Worm (Caenorhabditis elegans) whole organism, L1 larva: ENCODE results near the gene F12A10.6.

Source experiments
- C16A3.4 ChIP-seq: fragments of 150-350 bp; optimal IDR thresholded peaks from 2 replicates; lab custom pipeline; 2014; ENCODE audit warnings: missing biosample characterization, missing genetic modification characterization
- ama-1 ChIP-seq: fragments of 150-350 bp; optimal IDR thresholded peaks from 2 replicates; lab custom pipeline; 2014
- blmp-1 ChIP-seq: fragments of 150-350 bp; optimal IDR thresholded peaks from 2 replicates; lab custom pipeline; 2014; ENCODE audit warnings: missing biosample characterization, missing genetic modification characterization
- ceh-82 ChIP-seq, 3 experiments: fragments of 150-350 bp in 1 of 3; sonication (generic microtip) in 2 of 3; optimal IDR thresholded peaks; 2 replicates each; lab custom pipeline; 2014 to 2017; ENCODE audit warnings: missing biosample characterization in 3 of 3, missing genetic modification characterization in 3 of 3
- elt-3 ChIP-seq, 6 experiments: fragments of 150-350 bp in 1 of 6; sonication (generic microtip); optimal IDR thresholded peaks; 2 replicates each; lab custom pipeline; 2017 to 2018; ENCODE audit warnings: missing biosample characterization in 6 of 6, missing genetic modification characterization in 6 of 6, inconsistent platforms in 1 of 6
- fkh-4 ChIP-seq: sonication (generic microtip); optimal IDR thresholded peaks from 2 replicates; lab custom pipeline; 2016; ENCODE audit warnings: missing compliant biosample characterization, missing genetic modification characterization, borderline replicate concordance
- irx-1 ChIP-seq: sonication (generic microtip); optimal IDR thresholded peaks from 2 replicates; lab custom pipeline; 2016; ENCODE audit warnings: missing genetic modification characterization, missing compliant biosample characterization
- lin-13 ChIP-seq: fragments of 150-350 bp; optimal IDR thresholded peaks from 2 replicates; lab custom pipeline; 2014; ENCODE audit warnings: missing biosample characterization, missing genetic modification reagents, missing genetic modification characterization
- mab-9 ChIP-seq: fragments of 200-800 bp; sonication (Bioruptor generic); IDR thresholded peaks from 2 replicates; pipeline ENCODE4 v1.3.6; 2022; ENCODE audit warnings: missing genetic modification reagents, missing genetic modification characterization, missing compliant biosample characterization
- nhr-11 ChIP-seq: fragments of 150-350 bp; optimal IDR thresholded peaks from 2 replicates; lab custom pipeline; 2014; ENCODE audit warnings: missing biosample characterization, missing genetic modification characterization
- nhr-237 ChIP-seq: fragments of 150-350 bp; optimal IDR thresholded peaks from 2 replicates; lab custom pipeline; 2014; ENCODE audit warnings: missing biosample characterization, missing genetic modification characterization
- snpc-4 ChIP-seq: fragments of 150-350 bp; optimal IDR thresholded peaks from 2 replicates; lab custom pipeline; 2014; ENCODE audit warnings: missing biosample characterization, missing genetic modification characterization
- sup-37 ChIP-seq: fragments of 200-800 bp; sonication (Bioruptor generic); optimal IDR thresholded peaks from 2 replicates; lab custom pipeline; 2018; ENCODE audit warnings: mild to moderate bottlenecking, missing genetic modification characterization, missing compliant biosample characterization
- unc-62 ChIP-seq: fragments of 150-350 bp; optimal IDR thresholded peaks from 2 replicates; lab custom pipeline; 2014; ENCODE audit warnings: missing biosample characterization, missing genetic modification reagents, missing genetic modification characterization

DNA sequence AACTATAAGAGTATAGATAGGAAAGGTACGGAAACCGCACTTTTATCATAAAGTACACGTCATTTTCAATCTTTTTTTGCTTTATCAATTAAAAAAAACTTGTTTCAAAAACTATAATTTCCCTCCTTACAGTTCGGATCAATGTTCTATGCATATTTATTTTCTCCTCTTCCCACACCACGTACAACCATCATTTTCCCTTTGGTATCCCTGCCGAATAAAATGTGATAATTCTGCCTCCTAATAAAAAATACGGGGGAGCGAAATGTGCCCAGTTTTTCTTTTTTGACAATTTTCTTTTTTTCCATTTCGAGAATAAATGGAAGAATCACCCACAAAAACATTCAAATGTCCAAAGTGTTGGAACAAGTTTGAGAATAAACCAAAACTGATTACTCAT lies 21.2 kb upstream of the F12A10.6 start, which contains the start of gene ZK177.3:
- TF ChIP-seq snpc-4 (tag; lab: Kevin White, UChicago) (no peak), ama-1 (lab: Kevin White, UChicago) (no peak), blmp-1 (tag; lab: Kevin White, UChicago) (no peak), ceh-82 (tag; optimal IDR thresholded peaks at IDR 0.05; lab: Kevin White, UChicago) (no peak), unc-62 (no peak), mab-9 (GFP tag; lab: Robert Waterston, UW) (no peak), elt-3 (tag; optimal IDR thresholded peaks at IDR 0.05; lab: Kevin White, UChicago) (no peak), irx-1 (tag; lab: Kevin White, UChicago) (no peak), C16A3.4 (tag; lab: Kevin White, UChicago) (no peak), fkh-4 (tag; lab: Kevin White, UChicago) (no peak), lin-13 (GFP tag; lab: Kevin White, UChicago) (no peak), nhr-237 (no peak), sup-37 (no peak), nhr-11 (tag; lab: Kevin White, UChicago) (no peak)
